Fruit fly (Drosophila melanogaster): Measurements from ENCODE around the gene CG9004.

DNA sequence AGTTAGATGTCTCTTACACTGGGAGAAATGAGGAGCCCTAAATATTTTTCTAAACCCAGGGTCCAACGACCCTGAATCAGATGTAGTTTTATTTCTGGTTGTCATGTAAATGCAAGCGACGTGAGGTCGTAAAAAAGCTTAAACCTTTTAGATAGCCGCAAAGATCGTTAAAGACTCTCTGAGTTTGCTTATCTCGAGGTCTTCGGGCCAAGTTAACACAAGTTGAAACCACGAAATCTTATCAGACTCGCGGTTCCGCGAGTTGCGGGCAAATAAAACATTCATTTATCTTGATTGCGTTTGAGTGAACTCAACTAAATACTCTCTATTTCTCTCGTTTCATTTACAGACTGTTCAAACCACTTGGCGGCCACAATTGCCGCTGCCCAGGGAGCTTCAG is 28.7 kb downstream of the CG9004 start:
- no peak for TF ChIP-seq cnc (optimal IDR thresholded peaks at IDR 0.05)
- TF ChIP-seq CG11617 (GFP tag; optimal IDR thresholded peaks at IDR 0.05) = no peak
- peak; percentile 31 for TF ChIP-seq cic (GFP tag; optimal IDR thresholded peaks at IDR 0.05)
- TF ChIP-seq CG12768 (GFP tag; optimal IDR thresholded peaks at IDR 0.05) = no peak
- TF ChIP-seq CG7101 (tag; optimal IDR thresholded peaks at IDR 0.05) = no peak
